Worm (Caenorhabditis elegans) whole organism, L4 larva: Measurements from ENCODE around the gene ets-9.

Source experiments
- T26A8.4 ChIP-seq: fragments of 200-800 bp; sonication (Bioruptor generic); IDR thresholded peaks from 2 replicates; pipeline ENCODE4 v1.3.6; 2022; ENCODE audit warnings: missing genetic modification characterization, missing compliant biosample characterization
- ZK546.5 ChIP-seq, 2 experiments: sonication (generic microtip); optimal IDR thresholded peaks; 2 replicates each; lab custom pipeline; 2017; ENCODE audit warnings: missing biosample characterization in 2 of 2, missing genetic modification characterization in 2 of 2
- dmd-8 ChIP-seq: fragments of 200-800 bp; sonication (Bioruptor generic); IDR thresholded peaks from 2 replicates; pipeline ENCODE4 v1.3.6; 2022; ENCODE audit warnings: missing genetic modification characterization, missing compliant biosample characterization
- dpl-1 ChIP-seq: fragments of 150-350 bp; optimal IDR thresholded peaks from 2 replicates; lab custom pipeline; 2014; ENCODE audit warnings: missing biosample characterization, missing genetic modification reagents, missing genetic modification characterization
- lin-1 ChIP-seq: fragments of 200-800 bp; sonication (Bioruptor generic); IDR thresholded peaks from 2 replicates; pipeline ENCODE4 v1.3.6; 2022; ENCODE audit warnings: missing genetic modification reagents, missing genetic modification characterization, missing compliant biosample characterization
- lin-13 ChIP-seq: fragments of 150-350 bp; optimal IDR thresholded peaks from 2 replicates; lab custom pipeline; 2014; ENCODE audit warnings: missing biosample characterization, missing genetic modification reagents, missing genetic modification characterization
- nhr-76 ChIP-seq: fragments of 150-350 bp; optimal IDR thresholded peaks from 2 replicates; lab custom pipeline; 2014; ENCODE audit warnings: missing biosample characterization, missing genetic modification characterization
- pha-4 ChIP-seq, 2 experiments: fragments of 150-350 bp in 1 of 2; fragments of 200-800 bp in 1 of 2; sonication (Bioruptor generic) in 1 of 2; IDR thresholded peaks in 1 of 2; optimal IDR thresholded peaks in 1 of 2; 2 replicates each; pipeline versions ENCODE4 v1.3.6 to Lab custom; 2014 to 2022; ENCODE audit warnings: missing genetic modification characterization in 2 of 2, missing genetic modification reagents in 2 of 2, missing biosample characterization in 1 of 2, missing compliant biosample characterization in 1 of 2
- rbr-2 ChIP-seq: sonication (generic microtip); optimal IDR thresholded peaks from 2 replicates; lab custom pipeline; 2016; ENCODE audit warnings: missing genotype, missing genetic modification characterization, missing compliant biosample characterization
- snpc-4 ChIP-seq: fragments of 150-350 bp; optimal IDR thresholded peaks from 2 replicates; lab custom pipeline; 2014; ENCODE audit warnings: missing biosample characterization, missing genetic modification characterization
- tag-97 ChIP-seq: fragments of 200-800 bp; sonication (Bioruptor generic); IDR thresholded peaks from 2 replicates; pipeline ENCODE4 v1.3.6; 2022; ENCODE audit warnings: missing genetic modification characterization, missing compliant biosample characterization
- unc-39 ChIP-seq: sonication (generic microtip); optimal IDR thresholded peaks from 2 replicates; lab custom pipeline; 2017; ENCODE audit warnings: missing biosample characterization, missing genetic modification characterization
- unc-62 ChIP-seq, 3 experiments: fragments of 150-350 bp in 1 of 3; sonication (generic microtip); optimal IDR thresholded peaks in 2 of 3; peaks in 1 of 3; 1 replicate in 1 of 3; 2 replicates in 2 of 3; lab custom pipeline; 2014 to 2017; ENCODE audit warnings: missing biosample characterization in 3 of 3, missing genetic modification characterization in 3 of 3, missing genetic modification reagents in 3 of 3, missing genotype in 1 of 3

DNA sequence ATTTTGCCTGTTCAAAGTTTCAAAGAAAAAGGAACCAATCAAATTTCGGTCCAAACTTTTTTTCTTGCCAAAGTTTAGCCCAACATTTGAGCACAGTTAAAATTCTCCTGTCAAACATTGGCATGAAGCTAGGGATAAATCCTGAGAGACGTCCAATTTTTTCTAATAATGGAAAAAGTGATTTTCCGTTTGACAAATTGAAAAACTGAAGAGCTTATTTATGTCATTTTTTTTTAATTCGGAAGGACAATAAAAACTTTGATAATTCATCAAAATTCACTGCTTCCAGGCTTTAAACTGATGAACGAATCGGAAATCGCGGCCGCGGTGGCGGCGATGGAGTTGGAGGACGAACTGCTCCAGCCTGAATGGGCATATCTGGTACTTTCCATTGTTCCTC lies 41.1 kb downstream of the ets-9 start, which contains the start of gene dop-6:
- TF ChIP-seq snpc-4 (no peak), lin-1 (GFP tag; lab: Robert Waterston, UW) (no peak), pha-4 (GFP tag; IDR thresholded peaks at IDR 0.05; lab: Robert Waterston, UW) (no peak), pha-4 (tag; optimal IDR thresholded peaks at IDR 0.05; lab: Kevin White, UChicago) (no peak), unc-62 (GFP tag; optimal IDR thresholded peaks at IDR 0.05 in 1 of 2; lab: Kevin White, UChicago) (no peak), unc-62 (tag; optimal IDR thresholded peaks at IDR 0.05; lab: Kevin White, UChicago) (no peak), tag-97 (GFP tag; lab: Robert Waterston, UW) (no peak), T26A8.4 (GFP tag; lab: Robert Waterston, UW) (no peak), ZK546.5 (tag; optimal IDR thresholded peaks at IDR 0.05; lab: Kevin White, UChicago) (no peak), nhr-76 (no peak), unc-39 (tag; lab: Kevin White, UChicago) (no peak), dmd-8 (GFP tag; lab: Robert Waterston, UW) (no peak), rbr-2 (tag; lab: Kevin White, UChicago) (no peak), lin-13 (GFP tag; lab: Kevin White, UChicago) (no peak), dpl-1 (GFP tag; lab: Kevin White, UChicago) (no peak)
